Worm (Caenorhabditis elegans) whole organism, L4/young adult: ENCODE measurements around the gene gtf-2H5.

ENCODE experiments used
- dao-5 ChIP-seq: sonication (generic microtip); optimal IDR thresholded peaks from 2 replicates; lab custom pipeline; 2016; ENCODE audit warnings: missing genotype, missing genetic modification characterization, moderate library complexity, missing compliant biosample characterization
- him-1 ChIP-seq: sonication (generic microtip); optimal IDR thresholded peaks from 2 replicates; lab custom pipeline; 2016; ENCODE audit warnings: missing genotype, missing genetic modification reagents, missing genetic modification characterization, missing compliant biosample characterization

DNA sequence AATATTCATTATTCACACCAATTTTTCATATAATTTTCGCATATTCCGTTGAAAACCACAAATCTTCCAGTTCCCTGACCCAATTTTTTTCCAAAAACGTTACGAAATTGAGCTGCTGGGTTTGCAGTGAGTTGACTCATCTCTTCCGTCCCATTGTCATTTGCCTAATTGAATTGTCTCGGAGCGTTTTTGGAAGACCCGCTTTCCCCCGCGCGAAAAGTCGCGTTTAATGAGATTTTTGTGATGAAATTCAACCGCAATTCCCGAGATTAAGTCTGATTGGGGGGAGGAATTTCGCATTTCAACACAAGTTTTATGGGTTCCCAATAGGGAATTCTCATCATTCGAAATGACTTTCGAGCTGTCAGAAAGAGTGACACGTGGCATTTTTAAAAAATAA is 34.5 kb upstream of the gtf-2H5 start:
- TF ChIP-seq dao-5 (tag; lab: Kevin White, UChicago) (no peak), him-1 (tag; lab: Kevin White, UChicago) (no peak)
